Fruit fly (Drosophila melanogaster): ENCODE data around the gene CG31076.

- TF ChIP-seq CTCF (optimal IDR thresholded peaks at IDR 0.05) (no peak), CG8478 (optimal IDR thresholded peaks at IDR 0.05) (no peak)
Observed at dm6 chr3R:26967587-26968312, 21.9 kb downstream of the CG31076 start.

All from S2 (cell line).